Fruit fly (Drosophila melanogaster): ENCODE measurements around the gene SelR.

DNA sequence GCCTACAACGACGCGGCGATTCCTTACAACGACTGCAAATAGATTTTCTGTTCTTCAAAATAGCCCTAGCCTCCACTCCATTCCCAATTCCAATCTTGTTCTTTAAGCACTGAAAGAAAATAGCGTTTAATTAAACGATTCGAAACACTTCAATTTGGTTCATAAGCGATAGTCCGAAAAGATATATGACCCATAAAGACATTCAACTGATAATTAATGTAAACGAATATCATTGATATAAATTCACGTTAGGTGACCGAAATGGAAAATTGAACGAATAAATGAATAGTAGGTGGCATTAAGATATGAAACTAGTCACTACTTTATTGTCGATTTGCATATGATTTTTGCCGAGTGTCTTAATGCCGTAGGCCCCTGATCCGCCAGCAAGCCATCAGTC, 38.7 kb downstream of the SelR start:
- no peak for TF ChIP-seq CG7368 (GFP tag; optimal IDR thresholded peaks at IDR 0.05)
- no peak for TF ChIP-seq CG6792 (GFP tag; optimal IDR thresholded peaks at IDR 0.05)

All from whole organism, prepupa.